Fruit fly (Drosophila melanogaster) whole organism, embryonic: ENCODE data around the gene CG6839.

Source experiments
- Aef1 ChIP-seq: fragments of 200-800 bp; sonication (Bioruptor generic); IDR thresholded peaks from 3 replicates; pipeline ENCODE4 v1.3.6; 2022; ENCODE audit warnings: missing biosample characterization, missing genetic modification characterization
- Awh ChIP-seq: fragments of 200-800 bp; sonication (Bioruptor generic); IDR thresholded peaks from 2 replicates; pipeline ENCODE4, ENCODE4 v1.3.6; 2022; ENCODE audit warnings: missing biosample characterization, missing genetic modification characterization
- CG10321 ChIP-seq: fragments of 200-800 bp; sonication (Bioruptor generic); IDR thresholded peaks from 2 replicates; pipeline ENCODE4 v1.3.6; 2022; ENCODE audit warnings: missing biosample characterization, missing genetic modification characterization
- CG11085 ChIP-seq: fragments of 200-800 bp; sonication (Bioruptor generic); IDR thresholded peaks from 2 replicates; pipeline ENCODE4 v1.3.6; 2022; ENCODE audit warnings: missing biosample characterization, missing genetic modification characterization
- CG17361 ChIP-seq: fragments of 200-800 bp; sonication (Bioruptor generic); IDR thresholded peaks from 3 replicates; pipeline ENCODE4 v1.3.6; 2022; ENCODE audit warnings: missing biosample characterization, missing genetic modification characterization
- CG17612 ChIP-seq: fragments of 200-800 bp; sonication (Bioruptor generic); IDR thresholded peaks from 2 replicates; pipeline ENCODE4 v1.3.6; 2022; ENCODE audit warnings: missing biosample characterization, missing genetic modification characterization
- CG18764 ChIP-seq: fragments of 200-800 bp; sonication (Bioruptor generic); optimal IDR thresholded peaks from 3 replicates; lab custom pipeline; 2016; ENCODE audit warnings: missing biosample characterization, missing genetic modification characterization
- CG30403 ChIP-seq: fragments of 200-800 bp; sonication (Bioruptor generic); optimal IDR thresholded peaks from 3 replicates; lab custom pipeline; 2016; ENCODE audit warnings: missing biosample characterization, missing genetic modification characterization
- CG31365 ChIP-seq: fragments of 200-800 bp; sonication (Bioruptor generic); optimal IDR thresholded peaks from 2 replicates; lab custom pipeline; 2018; ENCODE audit warnings: missing biosample characterization, mild to moderate bottlenecking, missing genetic modification characterization
- CG31441 ChIP-seq: fragments of 200-800 bp; sonication (Bioruptor generic); IDR thresholded peaks from 2 replicates; pipeline ENCODE4 v1.3.6; 2022; ENCODE audit warnings: missing biosample characterization, missing genetic modification characterization
- CG4282 ChIP-seq: fragments of 200-800 bp; sonication (Bioruptor generic); optimal IDR thresholded peaks from 2 replicates; lab custom pipeline; 2016; ENCODE audit warnings: missing biosample characterization, missing genetic modification characterization
- CG4360 ChIP-seq: fragments of 200-800 bp; sonication (Bioruptor generic); IDR thresholded peaks from 2 replicates; pipeline ENCODE4 v1.3.6; 2022; ENCODE audit warnings: missing biosample characterization, missing genetic modification characterization
- CG4404 ChIP-seq: fragments of 200-800 bp; sonication (Bioruptor generic); IDR thresholded peaks from 2 replicates; pipeline ENCODE4 v1.3.6; 2022; ENCODE audit warnings: missing biosample characterization, missing genetic modification characterization
- CG4854 ChIP-seq: fragments of 200-800 bp; sonication (Bioruptor generic); optimal IDR thresholded peaks from 2 replicates; lab custom pipeline; 2016; ENCODE audit warnings: missing biosample characterization, missing genetic modification characterization, inconsistent platforms
- CG5180 ChIP-seq: fragments of 200-800 bp; sonication (Bioruptor generic); optimal IDR thresholded peaks from 3 replicates; lab custom pipeline; 2017; ENCODE audit warnings: missing biosample characterization, missing genetic modification characterization, mild to moderate bottlenecking, moderate library complexity, missing genetic modification reagents
- CG6272 ChIP-seq: fragments of 200-800 bp; sonication (Bioruptor generic); IDR thresholded peaks from 2 replicates; pipeline ENCODE4 v1.3.6; 2022; ENCODE audit warnings: missing biosample characterization, missing genetic modification characterization
- CG8359 ChIP-seq: fragments of 200-800 bp; sonication (Bioruptor generic); optimal IDR thresholded peaks from 2 replicates; lab custom pipeline; 2017; ENCODE audit warnings: missing biosample characterization, mild to moderate bottlenecking, missing genetic modification characterization, borderline replicate concordance
- CkIIα-i1 ChIP-seq: fragments of 200-800 bp; sonication (Bioruptor generic); IDR thresholded peaks from 2 replicates; pipeline ENCODE4 v1.3.6; 2022; ENCODE audit warnings: missing biosample characterization, missing genetic modification characterization
- Dip2 ChIP-seq: fragments of 200-800 bp; sonication (Bioruptor generic); IDR thresholded peaks from 2 replicates; pipeline ENCODE4 v1.3.6; 2022; ENCODE audit warnings: missing biosample characterization, missing genetic modification characterization
- Eip74EF ChIP-seq, 2 experiments: fragments of 200-800 bp in 1 of 2; fragments of >200 bp in 1 of 2; sonication (Bioruptor generic) in 1 of 2; optimal IDR thresholded peaks; 2 replicates each; lab custom pipeline; 2017 to 2019; ENCODE audit warnings: missing biosample characterization in 2 of 2, missing genetic modification characterization in 2 of 2, mild to moderate bottlenecking in 1 of 2, moderate library complexity in 1 of 2
- HmgZ ChIP-seq: fragments of 200-800 bp; sonication (Bioruptor generic); optimal IDR thresholded peaks from 2 replicates; lab custom pipeline; 2018; ENCODE audit warnings: missing biosample characterization, mild to moderate bottlenecking, missing genetic modification characterization
- Hmx ChIP-seq: fragments of 200-800 bp; sonication (Bioruptor generic); optimal IDR thresholded peaks from 2 replicates; lab custom pipeline; 2016; ENCODE audit warnings: missing biosample characterization, missing genetic modification characterization
- Hr39 ChIP-seq: fragments of >200 bp; optimal IDR thresholded peaks from 2 replicates; lab custom pipeline; 2017
- MBD-R2 ChIP-seq: fragments of 200-800 bp; sonication (Bioruptor generic); IDR thresholded peaks from 2 replicates; pipeline ENCODE4 v1.3.6; 2022; ENCODE audit warnings: missing biosample characterization, missing genetic modification characterization
- Oli ChIP-seq: fragments of 200-800 bp; sonication (Bioruptor generic); optimal IDR thresholded peaks from 2 replicates; lab custom pipeline; 2018; ENCODE audit warnings: missing biosample characterization, mild to moderate bottlenecking, missing genetic modification characterization, moderate library complexity
- abd-A ChIP-seq: fragments of 200-800 bp; sonication (Bioruptor generic); optimal IDR thresholded peaks from 3 replicates; lab custom pipeline; 2019; ENCODE audit warnings: missing biosample characterization, mild to moderate bottlenecking, missing genetic modification characterization, moderate library complexity
- al ChIP-seq: fragments of 200-800 bp; sonication (Bioruptor generic); IDR thresholded peaks from 2 replicates; pipeline ENCODE4 v1.3.6; 2022; ENCODE audit warnings: missing biosample characterization, missing genetic modification characterization
- br ChIP-seq: fragments of >200 bp; optimal IDR thresholded peaks from 2 replicates; lab custom pipeline; 2017
- chinmo ChIP-seq: fragments of 200-800 bp; sonication (Bioruptor generic); IDR thresholded peaks from 4 replicates; pipeline ENCODE4 v1.3.6; 2022; ENCODE audit warnings: missing biosample characterization, missing genetic modification characterization; ENCODE audit not compliant: partially characterized antibody
- crol ChIP-seq: fragments of 200-800 bp; sonication (Bioruptor generic); IDR thresholded peaks from 2 replicates; pipeline ENCODE4 v1.3.6; 2022; ENCODE audit warnings: missing biosample characterization, missing genetic modification characterization
- da ChIP-seq: fragments of 200-800 bp; sonication (Bioruptor generic); optimal IDR thresholded peaks from 2 replicates; lab custom pipeline; 2016; ENCODE audit warnings: missing biosample characterization, missing genetic modification characterization
- danr ChIP-seq: fragments of 200-800 bp; sonication (Bioruptor generic); IDR thresholded peaks from 2 replicates; pipeline ENCODE4 v1.3.6; 2022; ENCODE audit warnings: missing biosample characterization, missing genetic modification characterization
- ems ChIP-seq: fragments of 200-800 bp; sonication (Bioruptor generic); optimal IDR thresholded peaks from 3 replicates; lab custom pipeline; 2016; ENCODE audit warnings: missing biosample characterization, missing genetic modification characterization
- gro ChIP-seq: fragments of 200-800 bp; sonication (Bioruptor generic); optimal IDR thresholded peaks from 2 replicates; lab custom pipeline; 2016; ENCODE audit warnings: missing biosample characterization, missing genetic modification characterization
- gt ChIP-seq: fragments of 200-800 bp; sonication (Bioruptor generic); IDR thresholded peaks from 2 replicates; pipeline ENCODE4 v1.3.6; 2022; ENCODE audit warnings: missing biosample characterization, missing genetic modification characterization
- h ChIP-seq: fragments of >200 bp; optimal IDR thresholded peaks from 2 replicates; lab custom pipeline; 2017
- ham ChIP-seq: fragments of 200-800 bp; sonication (Bioruptor generic); IDR thresholded peaks from 2 replicates; pipeline ENCODE4 v1.3.6; 2022; ENCODE audit warnings: missing biosample characterization, missing genetic modification characterization
- hkb ChIP-seq, 2 experiments: fragments of 200-800 bp in 1 of 2; fragments of >200 bp in 1 of 2; sonication (Bioruptor generic) in 1 of 2; IDR thresholded peaks in 1 of 2; optimal IDR thresholded peaks in 1 of 2; 2 replicates each; pipeline versions ENCODE4 v1.3.6 to Lab custom; 2017 to 2022; ENCODE audit warnings: missing biosample characterization in 1 of 2, missing genetic modification characterization in 1 of 2
- jing ChIP-seq: fragments of 200-800 bp; sonication (Bioruptor generic); optimal IDR thresholded peaks from 2 replicates; lab custom pipeline; 2018; ENCODE audit warnings: missing biosample characterization, mild to moderate bottlenecking, missing genetic modification characterization
- lov ChIP-seq, 2 experiments: fragments of 200-800 bp in 1 of 2; fragments of >200 bp in 1 of 2; sonication (Bioruptor generic) in 1 of 2; IDR thresholded peaks in 1 of 2; optimal IDR thresholded peaks in 1 of 2; 2 replicates in 1 of 2; 3 replicates in 1 of 2; pipeline versions ENCODE4 v1.3.6 to Lab custom; 2017 to 2022; ENCODE audit warnings: missing biosample characterization in 1 of 2, missing genetic modification characterization in 1 of 2
- luna ChIP-seq: fragments of 200-800 bp; sonication (Bioruptor generic); optimal IDR thresholded peaks from 2 replicates; lab custom pipeline; 2016; ENCODE audit warnings: missing biosample characterization, missing genetic modification characterization
- mld ChIP-seq: fragments of 200-800 bp; sonication (Bioruptor generic); IDR thresholded peaks from 3 replicates; pipeline ENCODE4 v1.3.6; 2022; ENCODE audit warnings: missing biosample characterization, missing genetic modification characterization; ENCODE audit not compliant: partially characterized antibody
- odd ChIP-seq: fragments of 200-800 bp; sonication (Bioruptor generic); optimal IDR thresholded peaks from 2 replicates; lab custom pipeline; 2017; ENCODE audit warnings: missing biosample characterization, mild to moderate bottlenecking, missing genetic modification characterization
- onecut ChIP-seq: fragments of 200-800 bp; sonication (Bioruptor generic); IDR thresholded peaks from 2 replicates; pipeline ENCODE4 v1.3.6; 2022; ENCODE audit warnings: missing biosample characterization, missing genetic modification characterization
- p53 ChIP-seq: fragments of 200-800 bp; sonication (Bioruptor generic); optimal IDR thresholded peaks from 2 replicates; lab custom pipeline; 2016; ENCODE audit warnings: missing biosample characterization, missing genetic modification characterization
- pnt ChIP-seq: fragments of 200-800 bp; sonication (Bioruptor generic); optimal IDR thresholded peaks from 3 replicates; lab custom pipeline; 2016; ENCODE audit warnings: missing biosample characterization, missing genetic modification characterization
- salm ChIP-seq: fragments of 200-800 bp; sonication (Bioruptor generic); optimal IDR thresholded peaks from 2 replicates; lab custom pipeline; 2018; ENCODE audit warnings: missing biosample characterization, mild to moderate bottlenecking, missing genetic modification characterization
- sr ChIP-seq: fragments of 200-800 bp; sonication (Bioruptor generic); IDR thresholded peaks from 3 replicates; pipeline ENCODE4 v1.3.6; 2022; ENCODE audit warnings: missing biosample characterization, missing genetic modification characterization
- stwl ChIP-seq: fragments of 200-800 bp; sonication (Bioruptor generic); optimal IDR thresholded peaks from 3 replicates; lab custom pipeline; 2018; ENCODE audit warnings: missing biosample characterization, mild to moderate bottlenecking, missing genetic modification characterization, moderate library complexity
- sug ChIP-seq: fragments of 200-800 bp; optimal IDR thresholded peaks from 2 replicates; lab custom pipeline; 2019; ENCODE audit warnings: missing biosample characterization, mild to moderate bottlenecking, missing genetic modification characterization, moderate library complexity
- usp ChIP-seq: fragments of >200 bp; optimal IDR thresholded peaks from 2 replicates; lab custom pipeline; 2017; ENCODE audit warnings: missing biosample characterization, missing genetic modification characterization
- zen ChIP-seq: fragments of 200-800 bp; sonication (Bioruptor generic); optimal IDR thresholded peaks from 3 replicates; lab custom pipeline; 2018; ENCODE audit warnings: missing biosample characterization, mild to moderate bottlenecking, missing genetic modification characterization, moderate library complexity

The CG6839 gene

dm6 chr3L:18870027-18870426 lies 47.4 kb upstream of the CG6839 start, which contains the start of gene Blos3 (continued):
- TF ChIP-seq CG11085: 0 out of 2 replicates have a peak, but pooled peaks have one; percentile 27
- TF ChIP-seq salm (tag; lab: Kevin White, UChicago): peak; percentile 6
- peak; percentile 52 for TF ChIP-seq CG4854 (GFP tag; lab: Kevin White, UChicago)
- no peak for TF ChIP-seq HmgZ (tag; lab: Kevin White, UChicago)
- peak; percentile 69; the same call in 3 of the 4 replicates for TF ChIP-seq chinmo
- no peak for TF ChIP-seq odd (GFP tag; lab: Kevin White, UChicago)
- no peak for TF ChIP-seq zen (tag; lab: Kevin White, UChicago)
- TF ChIP-seq crol: no peak
- TF ChIP-seq p53 (GFP tag; lab: Kevin White, UChicago): peak; percentile 4
- TF ChIP-seq CG4404 (GFP tag; lab: Robert Waterston, UW): no peak
- peak; percentile 72 for TF ChIP-seq stwl (tag; lab: Kevin White, UChicago)
- peak; percentile 60 for TF ChIP-seq pnt
- TF ChIP-seq usp (GFP tag; lab: Kevin White, UChicago): no peak
- no peak for TF ChIP-seq CG31441 (GFP tag; lab: Robert Waterston, UW)
- TF ChIP-seq CG4360 (GFP tag; lab: Robert Waterston, UW): no peak
- no peak for TF ChIP-seq ham (GFP tag; lab: Robert Waterston, UW)
- TF ChIP-seq ems (GFP tag; lab: Kevin White, UChicago): no peak
- TF ChIP-seq h: no peak
- no peak for TF ChIP-seq hkb (optimal IDR thresholded peaks at IDR 0.05; lab: Kevin White, UChicago)
- TF ChIP-seq hkb (GFP tag; IDR thresholded peaks at IDR 0.05; lab: Robert Waterston, UW): 0 out of 2 replicates have a peak, but pooled peaks have one; percentile 34
- TF ChIP-seq luna (GFP tag; lab: Kevin White, UChicago): no peak
- no peak for TF ChIP-seq CG4282 (GFP tag; lab: Kevin White, UChicago)
- TF ChIP-seq sug: no peak
- no peak for TF ChIP-seq gt
- TF ChIP-seq Awh (GFP tag; lab: Robert Waterston, UW): peak; percentile 38; the same call in 1 of the 2 replicates
- peak; percentile 15; the same call in 1 of the 2 replicates for TF ChIP-seq al (GFP tag; lab: Robert Waterston, UW)
- no peak for TF ChIP-seq CG8359
- TF ChIP-seq CG30403 (GFP tag; lab: Kevin White, UChicago): peak; percentile 71
- TF ChIP-seq jing (GFP tag; lab: Kevin White, UChicago): no peak
- TF ChIP-seq Hmx (GFP tag; lab: Kevin White, UChicago): peak; percentile 41
- TF ChIP-seq onecut: no peak
- TF ChIP-seq da (GFP tag; lab: Kevin White, UChicago): no peak
- no peak for TF ChIP-seq mld (GFP tag; lab: Robert Waterston, UW)
- no peak for TF ChIP-seq CG17612
- peak; percentile 83 for TF ChIP-seq gro
- peak; percentile 15 for TF ChIP-seq Oli (tag; lab: Kevin White, UChicago)
- no peak for TF ChIP-seq CkIIα-i1 (GFP tag; lab: Robert Waterston, UW)
- 0 out of 3 replicates have a peak, but pooled peaks have one; percentile 21 for TF ChIP-seq CG17361 (GFP tag; lab: Robert Waterston, UW)
- no peak for TF ChIP-seq Hr39
- no peak for TF ChIP-seq CG5180 (GFP tag; lab: Kevin White, UChicago)
- TF ChIP-seq lov (optimal IDR thresholded peaks at IDR 0.05; lab: Kevin White, UChicago): no peak
- no peak for TF ChIP-seq lov (GFP tag; IDR thresholded peaks at IDR 0.05; lab: Robert Waterston, UW)
- peak; percentile 61 for TF ChIP-seq MBD-R2 (GFP tag; lab: Robert Waterston, UW)
- 0 out of 2 replicates have a peak, but pooled peaks have one; percentile 6 for TF ChIP-seq danr (GFP tag; lab: Robert Waterston, UW)
- no peak for TF ChIP-seq sr (GFP tag; lab: Robert Waterston, UW)
- no peak for TF ChIP-seq br
- TF ChIP-seq CG18764 (GFP tag; lab: Kevin White, UChicago): peak; percentile 19
- TF ChIP-seq CG6272: no peak
- no peak for TF ChIP-seq CG31365 (tag; lab: Kevin White, UChicago)
- TF ChIP-seq Dip2 (GFP tag; lab: Robert Waterston, UW): no peak
- TF ChIP-seq Eip74EF (GFP tag; optimal IDR thresholded peaks at IDR 0.05; lab: Kevin White, UChicago): no peak
- peak; percentile 20; the same call in 1 of the 3 replicates for TF ChIP-seq Aef1 (GFP tag; lab: Robert Waterston, UW)
- TF ChIP-seq abd-A (tag; lab: Kevin White, UChicago): no peak
- TF ChIP-seq CG10321: no peak
